Fruit fly (Drosophila melanogaster): ENCODE data around the gene HisRS.

Gene HisRS

DNA sequence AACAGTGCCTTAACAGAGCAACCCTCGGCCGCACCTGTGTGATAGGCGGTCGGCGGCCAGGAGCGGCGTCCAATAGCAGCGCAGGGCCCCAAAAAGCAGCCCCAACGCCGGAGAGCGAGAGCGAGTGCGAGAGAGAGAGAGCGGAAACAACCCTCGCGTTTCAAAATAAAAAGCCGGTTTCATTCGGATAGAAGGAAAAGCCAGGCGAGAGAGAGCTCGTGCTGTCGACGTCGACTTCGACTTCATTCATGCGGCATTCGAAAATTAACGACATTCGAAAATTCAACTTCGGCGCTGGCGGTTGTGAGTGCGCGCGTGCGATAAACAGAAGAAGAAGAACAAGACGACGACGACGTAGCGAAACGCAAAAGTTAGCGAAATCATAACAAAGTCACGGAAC is 19.2 kb downstream of the HisRS start (continued):
- TF ChIP-seq CG11560 (tag; IDR thresholded peaks at IDR 0.05) (no peak), abd-A (tag; optimal IDR thresholded peaks at IDR 0.05) (peak; percentile 55), Trl (optimal IDR thresholded peaks at IDR 0.05) (peak; percentile 80 to 91), Trl (GFP tag; optimal IDR thresholded peaks at IDR 0.05) (peak; percentile 7), mirr (GFP tag; optimal IDR thresholded peaks at IDR 0.05) (peak; percentile 1), Hr3 (GFP tag; optimal IDR thresholded peaks at IDR 0.05) (no peak), hbn (GFP tag; IDR thresholded peaks at IDR 0.05; ENCODE audit: partially characterized antibody) (peak; percentile 40; the same call in 1 of the 2 replicates), dati (GFP tag; IDR thresholded peaks at IDR 0.05) (no peak), gem (tag; optimal IDR thresholded peaks at IDR 0.05) (peak; percentile 13), hkb (optimal IDR thresholded peaks at IDR 0.05) (no peak), hkb (GFP tag; IDR thresholded peaks at IDR 0.05) (no peak), ttk (GFP tag; IDR thresholded peaks at IDR 0.05) (peak; percentile 67; the same call in 1 of the 2 replicates), CG34224 (GFP tag; IDR thresholded peaks at IDR 0.05; ENCODE audit: partially characterized antibody) (peak; percentile 48; the same call in 1 of the 3 replicates), wor (GFP tag; IDR thresholded peaks at IDR 0.05) (no peak), yki (optimal IDR thresholded peaks at IDR 0.05) (peak; percentile 73), B-H2 (GFP tag; optimal IDR thresholded peaks at IDR 0.05) (no peak), CG13287 (GFP tag; IDR thresholded peaks at IDR 0.05; ENCODE audit: partially characterized antibody) (peak; percentile 29; the same call in 1 of the 2 replicates), Bgb (GFP tag; IDR thresholded peaks at IDR 0.05; ENCODE audit: partially characterized antibody) (peak; percentile 64), bbx (GFP tag; IDR thresholded peaks at IDR 0.05; ENCODE audit: partially characterized antibody) (0 out of 2 replicates have a peak, but pooled peaks have one; percentile 20), chinmo (GFP tag; IDR thresholded peaks at IDR 0.05; ENCODE audit: partially characterized antibody) (peak; percentile 76; the same call in 1 of the 4 replicates), ci (GFP tag; IDR thresholded peaks at IDR 0.05) (peak; percentile 30; the same call in 1 of the 3 replicates), Opbp (GFP tag; IDR thresholded peaks at IDR 0.05; ENCODE audit: partially characterized antibody) (peak; percentile 39; the same call in 1 of the 3 replicates), gce (GFP tag; IDR thresholded peaks at IDR 0.05) (0 out of 3 replicates have a peak, but pooled peaks have one; percentile 10), Dbx (GFP tag; IDR thresholded peaks at IDR 0.05) (no peak), CG6791 (GFP tag; IDR thresholded peaks at IDR 0.05; ENCODE audit: partially characterized antibody) (0 out of 3 replicates have a peak, but pooled peaks have one; percentile 9), Bteb2 (GFP tag; optimal IDR thresholded peaks at IDR 0.05) (no peak), CG11504 (tag; optimal IDR thresholded peaks at IDR 0.05) (peak; percentile 25), CG17359 (tag; optimal IDR thresholded peaks at IDR 0.05) (no peak), zf30C (GFP tag; optimal IDR thresholded peaks at IDR 0.05) (peak; percentile 2), pros (GFP tag; optimal IDR thresholded peaks at IDR 0.05) (peak; percentile 71), Tbp (GFP tag; optimal IDR thresholded peaks at IDR 0.05) (no peak), Scr (GFP tag; IDR thresholded peaks at IDR 0.05; ENCODE audit: partially characterized antibody) (0 out of 2 replicates have a peak, but pooled peaks have one; percentile 11), Nf-YC (tag; optimal IDR thresholded peaks at IDR 0.05) (peak; percentile 96), Deaf1 (tag; optimal IDR thresholded peaks at IDR 0.05) (peak; percentile 95), croc (GFP tag; conservative IDR thresholded peaks at IDR 0.05) (no peak), CG12391 (tag; optimal IDR thresholded peaks at IDR 0.05) (no peak), grau (tag; optimal IDR thresholded peaks at IDR 0.05) (no peak), Side (GFP tag; optimal IDR thresholded peaks at IDR 0.05) (no peak)

DNA sequence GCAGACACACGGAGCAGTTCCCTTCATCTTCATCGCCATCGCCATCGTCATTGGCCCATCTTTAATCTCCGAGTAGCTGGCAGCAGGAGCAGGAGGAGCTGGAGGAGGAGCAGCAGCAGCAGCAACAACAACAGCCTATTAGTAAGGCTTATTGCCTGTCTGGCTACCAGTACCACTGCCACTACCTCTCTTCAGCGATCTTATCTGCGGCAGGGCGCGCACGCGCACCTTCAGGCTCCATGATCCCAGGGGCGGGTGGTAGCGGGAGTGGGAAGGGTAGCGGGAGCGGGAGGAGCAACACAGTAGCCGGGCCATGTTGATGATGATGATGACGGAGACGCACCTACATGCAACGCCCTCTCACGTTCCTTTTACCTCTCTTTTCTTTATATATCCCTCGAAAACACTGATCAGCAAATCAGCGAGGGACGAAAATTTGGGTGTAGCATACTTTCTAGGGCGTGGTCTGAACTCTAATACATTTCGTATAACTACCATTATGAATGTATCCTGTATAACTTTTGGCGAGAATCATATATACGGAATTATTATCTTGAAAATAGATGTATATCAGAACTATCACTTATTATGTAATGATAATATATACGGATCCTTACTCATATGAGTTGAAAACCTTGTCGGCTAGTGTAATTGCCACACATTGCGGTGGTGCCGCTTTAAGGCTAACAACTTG is 22.0 kb downstream of the HisRS start:
- TF ChIP-seq Vsx1 (GFP tag; optimal IDR thresholded peaks at IDR 0.05): no peak
- TF ChIP-seq CG3847 (GFP tag; IDR thresholded peaks at IDR 0.05): no peak
- TF ChIP-seq CG3407 (GFP tag; optimal IDR thresholded peaks at IDR 0.05): no peak
- TF ChIP-seq Chrac-16 (GFP tag; optimal IDR thresholded peaks at IDR 0.05): no peak
- no peak for TF ChIP-seq CG12299 (tag; optimal IDR thresholded peaks at IDR 0.05)
- TF ChIP-seq sens (GFP tag): peak; percentile 7
- TF ChIP-seq wor (GFP tag; IDR thresholded peaks at IDR 0.05): no peak
- peak in 1 of 2 experiments; percentile 6 for TF ChIP-seq Pdp1 (GFP tag; optimal IDR thresholded peaks at IDR 0.05)
- no peak for TF ChIP-seq Dfd (GFP tag; optimal IDR thresholded peaks at IDR 0.05)
- TF ChIP-seq CG14014 (GFP tag; IDR thresholded peaks at IDR 0.05): no peak
- peak; percentile 55; the same call in 1 of the 2 replicates for TF ChIP-seq CG4360 (GFP tag; IDR thresholded peaks at IDR 0.05)
- TF ChIP-seq CG32532 (GFP tag; IDR thresholded peaks at IDR 0.05): no peak
- no peak for TF ChIP-seq sens-2 (GFP tag; IDR thresholded peaks at IDR 0.05)
- TF ChIP-seq jing (GFP tag; optimal IDR thresholded peaks at IDR 0.05): no peak
- no peak for TF ChIP-seq Fer1 (GFP tag; optimal IDR thresholded peaks at IDR 0.05)
